Worm (Caenorhabditis elegans) whole organism, L4 larva: ENCODE measurements around the gene C06C6.7.

Source experiments
- ZK337.2 ChIP-seq: fragments of 200-800 bp; sonication (Bioruptor generic); IDR thresholded peaks from 2 replicates; pipeline ENCODE4 v1.3.6; 2022; ENCODE audit warnings: missing genetic modification reagents, missing genetic modification characterization, missing compliant biosample characterization
- daf-16 ChIP-seq, 3 experiments: sonication (generic microtip); optimal IDR thresholded peaks; 2 replicates each; lab custom pipeline; 2016 to 2017; ENCODE audit warnings: missing genetic modification characterization in 3 of 3, missing genetic modification reagents in 3 of 3, mild to moderate bottlenecking in 2 of 3, missing compliant biosample characterization in 2 of 3, missing biosample characterization in 1 of 3, moderate library complexity in 1 of 3
- nhr-28 ChIP-seq: fragments of 150-350 bp; optimal IDR thresholded peaks from 2 replicates; lab custom pipeline; 2014; ENCODE audit warnings: missing biosample characterization, missing genetic modification characterization
- nhr-6 ChIP-seq: fragments of 150-350 bp; optimal IDR thresholded peaks from 2 replicates; lab custom pipeline; 2014; ENCODE audit warnings: missing biosample characterization, missing genetic modification characterization
- pha-4 ChIP-seq, 2 experiments: fragments of 150-350 bp in 1 of 2; fragments of 200-800 bp in 1 of 2; sonication (Bioruptor generic) in 1 of 2; IDR thresholded peaks in 1 of 2; optimal IDR thresholded peaks in 1 of 2; 2 replicates each; pipeline versions ENCODE4 v1.3.6 to Lab custom; 2014 to 2022; ENCODE audit warnings: missing genetic modification characterization in 2 of 2, missing genetic modification reagents in 2 of 2, missing biosample characterization in 1 of 2, missing compliant biosample characterization in 1 of 2
- skn-1 ChIP-seq: fragments of 150-350 bp; optimal IDR thresholded peaks from 2 replicates; lab custom pipeline; 2014; ENCODE audit warnings: missing biosample characterization, missing genetic modification characterization

ce11 chrV:16016977-16017376 is 25.0 kb downstream of the C06C6.7 start:
- TF ChIP-seq pha-4 (GFP tag; IDR thresholded peaks at IDR 0.05; lab: Robert Waterston, UW) (no peak), pha-4 (tag; optimal IDR thresholded peaks at IDR 0.05; lab: Kevin White, UChicago) (no peak), ZK337.2 (GFP tag; lab: Robert Waterston, UW) (no peak), daf-16 (GFP tag; optimal IDR thresholded peaks at IDR 0.05; lab: Kevin White, UChicago) (no peak), daf-16 (tag; optimal IDR thresholded peaks at IDR 0.05; lab: Kevin White, UChicago) (no peak), nhr-28 (tag; lab: Kevin White, UChicago) (no peak), nhr-6 (tag; lab: Kevin White, UChicago) (no peak), skn-1 (no peak)
